Worm (Caenorhabditis elegans): Measurements from ENCODE around the gene col-73.

- TF ChIP-seq ztf-11 (tag; optimal IDR thresholded peaks at IDR 0.05) = no peak
- no peak for TF ChIP-seq snpc-4 (tag; optimal IDR thresholded peaks at IDR 0.05)
- TF ChIP-seq drap-1 (GFP tag; optimal IDR thresholded peaks at IDR 0.05) = no peak
- TF ChIP-seq pha-4 (tag; optimal IDR thresholded peaks at IDR 0.05) = no peak
- no peak for TF ChIP-seq unc-62 (GFP tag; optimal IDR thresholded peaks at IDR 0.05)
- no peak for TF ChIP-seq nhr-76 (tag; optimal IDR thresholded peaks at IDR 0.05)
- TF ChIP-seq elt-3 (tag; optimal IDR thresholded peaks at IDR 0.05) = no peak
Measured at ce11 chrII:4857873-4858364, 15.0 kb downstream of the col-73 start, which contains the start of gene F11G11.5.
